Fruit fly (Drosophila melanogaster): ENCODE data around the gene CG7567.
A peak's percentile ranks its signal among the peaks of the same experiment; 100 is the strongest.

CG7567 gene

dm6 chr3R:29617197-29617596 is 29.3 kb upstream of the CG7567 start (continued):
- no peak for TF ChIP-seq CG17802 (tag; optimal IDR thresholded peaks at IDR 0.05)
- TF ChIP-seq tgo (GFP tag; IDR thresholded peaks at IDR 0.05): no peak; the same call in 2 of the 3 replicates
- TF ChIP-seq Fer1 (GFP tag; optimal IDR thresholded peaks at IDR 0.05): peak; percentile 20
- TF ChIP-seq mirr (GFP tag; optimal IDR thresholded peaks at IDR 0.05): no peak
- TF ChIP-seq CG2116 (GFP tag; optimal IDR thresholded peaks at IDR 0.05): no peak
- no peak for TF ChIP-seq sna (GFP tag; IDR thresholded peaks at IDR 0.05; ENCODE audit: partially characterized antibody)
- TF ChIP-seq CG9797 (GFP tag; optimal IDR thresholded peaks at IDR 0.05): no peak
- no peak for TF ChIP-seq CG31365 (tag; optimal IDR thresholded peaks at IDR 0.05)
- TF ChIP-seq croc (GFP tag; conservative IDR thresholded peaks at IDR 0.05): no peak
- TF ChIP-seq CG32772 (GFP tag; IDR thresholded peaks at IDR 0.05): peak; percentile 45; the same call in 1 of the 2 replicates
- 0 out of 2 replicates have a peak, but pooled peaks have one; percentile 18 for TF ChIP-seq Ptx1 (GFP tag; IDR thresholded peaks at IDR 0.05)
- no peak for TF ChIP-seq vfl (GFP tag; optimal IDR thresholded peaks at IDR 0.05)
- no peak for TF ChIP-seq Adf1 (GFP tag; IDR thresholded peaks at IDR 0.05)
- TF ChIP-seq ham (GFP tag; IDR thresholded peaks at IDR 0.05): no peak
- TF ChIP-seq gcm (GFP tag; optimal IDR thresholded peaks at IDR 0.05): no peak
- no peak for TF ChIP-seq dimm (GFP tag; IDR thresholded peaks at IDR 0.05)
- TF ChIP-seq Dbx (GFP tag; IDR thresholded peaks at IDR 0.05): no peak
- no peak for TF ChIP-seq gce (GFP tag; IDR thresholded peaks at IDR 0.05)
- peak; percentile 38; the same call in 1 of the 2 replicates for TF ChIP-seq CG32532 (GFP tag; IDR thresholded peaks at IDR 0.05)
- no peak for TF ChIP-seq hkb (optimal IDR thresholded peaks at IDR 0.05)
- TF ChIP-seq hkb (GFP tag; IDR thresholded peaks at IDR 0.05): 0 out of 2 replicates have a peak, but pooled peaks have one; percentile 23
- TF ChIP-seq disco-r (GFP tag; optimal IDR thresholded peaks at IDR 0.05): no peak
- 0 out of 3 replicates have a peak, but pooled peaks have one; percentile 21 for TF ChIP-seq ci (GFP tag; IDR thresholded peaks at IDR 0.05)
- TF ChIP-seq CG4404 (GFP tag; IDR thresholded peaks at IDR 0.05): no peak
- TF ChIP-seq lov (optimal IDR thresholded peaks at IDR 0.05): no peak
- no peak for TF ChIP-seq lov (GFP tag; IDR thresholded peaks at IDR 0.05)
- peak; percentile 42 for TF ChIP-seq CG11504 (tag; optimal IDR thresholded peaks at IDR 0.05)
- no peak for TF ChIP-seq vvl (GFP tag; IDR thresholded peaks at IDR 0.05)
- TF ChIP-seq dpn (GFP tag; optimal IDR thresholded peaks at IDR 0.05): no peak
- TF ChIP-seq unpg (GFP tag; optimal IDR thresholded peaks at IDR 0.05): peak; percentile 4
- no peak for TF ChIP-seq CG4617 (GFP tag; optimal IDR thresholded peaks at IDR 0.05; ENCODE audit: borderline replicate concordance)
- no peak for TF ChIP-seq CG34224 (GFP tag; IDR thresholded peaks at IDR 0.05; ENCODE audit: partially characterized antibody)
- no peak for TF ChIP-seq repo (GFP tag; optimal IDR thresholded peaks at IDR 0.05)
- no peak for TF ChIP-seq al (GFP tag; IDR thresholded peaks at IDR 0.05)
- TF ChIP-seq kni (GFP tag; optimal IDR thresholded peaks at IDR 0.05): no peak
- no peak for TF ChIP-seq Kr (GFP tag; optimal IDR thresholded peaks at IDR 0.05)
- peak; percentile 39 for TF ChIP-seq gem (tag; optimal IDR thresholded peaks at IDR 0.05)
- no peak for TF ChIP-seq Dp (GFP tag; optimal IDR thresholded peaks at IDR 0.05)
- TF ChIP-seq CG11696 (GFP tag; IDR thresholded peaks at IDR 0.05): peak; percentile 70
- TF ChIP-seq so (GFP tag; IDR thresholded peaks at IDR 0.05): no peak
- TF ChIP-seq phol (tag; optimal IDR thresholded peaks at IDR 0.05): no peak
- TF ChIP-seq cg (GFP tag; optimal IDR thresholded peaks at IDR 0.05): no peak
- no peak for TF ChIP-seq CG5180 (GFP tag; optimal IDR thresholded peaks at IDR 0.05)
- TF ChIP-seq CG13296 (GFP tag; optimal IDR thresholded peaks at IDR 0.05): peak; percentile 25
- TF ChIP-seq Aef1 (GFP tag; IDR thresholded peaks at IDR 0.05): no peak
- no peak for TF ChIP-seq grn (GFP tag; optimal IDR thresholded peaks at IDR 0.05)
- no peak for TF ChIP-seq CG8089 (GFP tag; optimal IDR thresholded peaks at IDR 0.05)
- TF ChIP-seq CG13424 (tag; optimal IDR thresholded peaks at IDR 0.05): no peak
- TF ChIP-seq CG8290 (GFP tag; optimal IDR thresholded peaks at IDR 0.05): no peak
- no peak for TF ChIP-seq CG8290 (tag; optimal IDR thresholded peaks at IDR 0.05)
- TF ChIP-seq aop (GFP tag; IDR thresholded peaks at IDR 0.05): no peak
- TF ChIP-seq CHES-1-like (GFP tag; optimal IDR thresholded peaks at IDR 0.05): no peak
- no peak for TF ChIP-seq btn (GFP tag; optimal IDR thresholded peaks at IDR 0.05)
